Fruit fly (Drosophila melanogaster): ENCODE data around the gene Aldh7A1.

DNA sequence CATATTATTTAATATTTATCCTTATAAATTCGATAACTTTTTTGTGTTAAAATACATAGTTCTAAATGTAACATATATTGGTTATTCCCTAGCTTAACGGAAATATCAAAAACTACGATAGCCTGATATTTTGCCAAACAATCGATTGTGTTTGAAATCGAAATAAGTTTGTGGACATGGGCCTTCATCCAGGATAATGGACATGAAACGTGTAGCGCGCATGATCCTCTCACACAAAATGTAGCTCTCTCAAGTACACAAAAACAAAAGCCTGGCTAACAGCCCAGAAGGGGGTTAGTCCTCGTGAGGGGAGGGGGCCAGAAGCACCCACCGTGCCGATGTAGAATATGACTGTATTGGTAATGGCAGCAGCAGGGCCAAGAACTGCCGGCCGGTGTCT, 30.9 kb downstream of the Aldh7A1 start:
- TF ChIP-seq acj6 (GFP tag; optimal IDR thresholded peaks at IDR 0.05) (no peak), CG6276 (GFP tag; optimal IDR thresholded peaks at IDR 0.05) (no peak), Blimp-1 (GFP tag; optimal IDR thresholded peaks at IDR 0.05) (no peak), Ets96B (tag; optimal IDR thresholded peaks at IDR 0.05) (no peak), CG6854 (GFP tag; optimal IDR thresholded peaks at IDR 0.05) (no peak), CG8632 (GFP tag; optimal IDR thresholded peaks at IDR 0.05) (no peak)

Measured in whole organism, prepupa.